Worm (Caenorhabditis elegans): ENCODE measurements around the gene K01D12.7.

- TF ChIP-seq ceh-13 (GFP tag; optimal IDR thresholded peaks at IDR 0.05) (no peak), tbx-37 (GFP tag; conservative IDR thresholded peaks at IDR 0.05) (no peak), scrt-1 (GFP tag; IDR thresholded peaks at IDR 0.05) (no peak), ama-1 (optimal IDR thresholded peaks at IDR 0.05) (no peak), ets-7 (tag; optimal IDR thresholded peaks at IDR 0.05) (no peak), F13C5.2 (tag; optimal IDR thresholded peaks at IDR 0.05) (no peak), flt-1 (GFP tag; IDR thresholded peaks at IDR 0.05) (no peak)
Observed at ce11 chrV:12357632-12358031, 43.7 kb downstream of the K01D12.7 start.
